Fruit fly (Drosophila melanogaster): ENCODE data around the gene Sod1.

Sod1 gene

dm6 chr3L:11091943-11092609 is 21.5 kb downstream of the Sod1 start (continued):
- peak; percentile 78 for TF ChIP-seq sob (GFP tag; IDR thresholded peaks at IDR 0.05)
- no peak for TF ChIP-seq Ravus (GFP tag; IDR thresholded peaks at IDR 0.05)
- no peak for TF ChIP-seq C15 (GFP tag; IDR thresholded peaks at IDR 0.05)
- no peak for TF ChIP-seq schlank (tag; optimal IDR thresholded peaks at IDR 0.05)
- no peak for TF ChIP-seq CG10321 (GFP tag; IDR thresholded peaks at IDR 0.05)
- TF ChIP-seq prd (optimal IDR thresholded peaks at IDR 0.05) = no peak
- peak; percentile 52 for TF ChIP-seq prd (GFP tag; IDR thresholded peaks at IDR 0.05)
- TF ChIP-seq CrebB (tag; optimal IDR thresholded peaks at IDR 0.05) = no peak
- peak; percentile 62 for TF ChIP-seq NfI (GFP tag; optimal IDR thresholded peaks at IDR 0.05)
- peak; percentile 67 for TF ChIP-seq psq (GFP tag; optimal IDR thresholded peaks at IDR 0.05)
- peak; percentile 53 for TF ChIP-seq CG30403 (GFP tag; optimal IDR thresholded peaks at IDR 0.05)
- TF ChIP-seq Mad (GFP tag; optimal IDR thresholded peaks at IDR 0.05) = peak; percentile 45
- peak; percentile 6 for TF ChIP-seq CG2116 (GFP tag; optimal IDR thresholded peaks at IDR 0.05)
- no peak for TF ChIP-seq CG12071 (GFP tag; optimal IDR thresholded peaks at IDR 0.05)
- peak; percentile 19 for TF ChIP-seq CG15601 (tag; optimal IDR thresholded peaks at IDR 0.05)
- peak; percentile 44 for TF ChIP-seq ind (GFP tag; optimal IDR thresholded peaks at IDR 0.05)
- TF ChIP-seq abd-A (tag; optimal IDR thresholded peaks at IDR 0.05) = no peak
- peak; percentile 47 for TF ChIP-seq Vsx1 (GFP tag; optimal IDR thresholded peaks at IDR 0.05)
- peak; percentile 30; the same call in 1 of the 2 replicates for TF ChIP-seq Ptx1 (GFP tag; IDR thresholded peaks at IDR 0.05)
- TF ChIP-seq Myb (GFP tag; optimal IDR thresholded peaks at IDR 0.05) = peak; percentile 64
- no peak for TF ChIP-seq usp (GFP tag; optimal IDR thresholded peaks at IDR 0.05)
- TF ChIP-seq fd102C (GFP tag; optimal IDR thresholded peaks at IDR 0.05) = no peak
- TF ChIP-seq Dp (GFP tag; optimal IDR thresholded peaks at IDR 0.05) = peak; percentile 2
- peak; percentile 94 for TF ChIP-seq CG10267 (tag; optimal IDR thresholded peaks at IDR 0.05)
- TF ChIP-seq sim (GFP tag; IDR thresholded peaks at IDR 0.05) = no peak
- TF ChIP-seq CG8765 (GFP tag; IDR thresholded peaks at IDR 0.05) = no peak
- TF ChIP-seq CG6854 (GFP tag; optimal IDR thresholded peaks at IDR 0.05) = no peak
- TF ChIP-seq CG6254 (GFP tag; optimal IDR thresholded peaks at IDR 0.05) = peak; percentile 26
- no peak for TF ChIP-seq CG8478 (optimal IDR thresholded peaks at IDR 0.05)
- peak; percentile 3 for TF ChIP-seq CG1529 (GFP tag; optimal IDR thresholded peaks at IDR 0.05)
- TF ChIP-seq Mes4 (GFP tag; optimal IDR thresholded peaks at IDR 0.05) = peak; percentile 57
- TF ChIP-seq emc (GFP tag; optimal IDR thresholded peaks at IDR 0.05) = no peak
- no peak for TF ChIP-seq dmrt99B (tag; optimal IDR thresholded peaks at IDR 0.05)
- TF ChIP-seq CG10654 (GFP tag; optimal IDR thresholded peaks at IDR 0.05) = peak; percentile 37
- TF ChIP-seq dm (GFP tag; optimal IDR thresholded peaks at IDR 0.05) = no peak
- TF ChIP-seq CG31224 (GFP tag; IDR thresholded peaks at IDR 0.05) = no peak
- no peak for TF ChIP-seq run (tag; optimal IDR thresholded peaks at IDR 0.05)
- no peak for TF ChIP-seq CG17612 (GFP tag; IDR thresholded peaks at IDR 0.05)
- peak; percentile 85 for TF ChIP-seq stwl (tag; optimal IDR thresholded peaks at IDR 0.05)
- TF ChIP-seq her (GFP tag; optimal IDR thresholded peaks at IDR 0.05) = peak; percentile 61
- no peak for TF ChIP-seq ap (GFP tag; IDR thresholded peaks at IDR 0.05)
- TF ChIP-seq CG11695 (GFP tag; IDR thresholded peaks at IDR 0.05) = 0 out of 3 replicates have a peak, but pooled peaks have one; percentile 15
- no peak for TF ChIP-seq gce (GFP tag; IDR thresholded peaks at IDR 0.05)
- no peak for TF ChIP-seq NC2α (GFP tag; optimal IDR thresholded peaks at IDR 0.05)
- no peak for TF ChIP-seq pros (GFP tag; optimal IDR thresholded peaks at IDR 0.05)
- TF ChIP-seq cato (GFP tag; optimal IDR thresholded peaks at IDR 0.05; ENCODE audit: borderline replicate concordance) = no peak
- no peak for TF ChIP-seq CG2202 (tag; optimal IDR thresholded peaks at IDR 0.05)
- no peak for TF ChIP-seq slp2 (GFP tag; optimal IDR thresholded peaks at IDR 0.05)
- no peak for TF ChIP-seq CG11696 (GFP tag; IDR thresholded peaks at IDR 0.05)
- peak; percentile 14 for TF ChIP-seq en (GFP tag; optimal IDR thresholded peaks at IDR 0.05)
- peak; percentile 40 for TF ChIP-seq CG9437 (GFP tag; optimal IDR thresholded peaks at IDR 0.05)
- TF ChIP-seq Atf6 (GFP tag; IDR thresholded peaks at IDR 0.05) = peak; percentile 41; the same call in 1 of the 2 replicates

All from whole organism, embryonic.